Fruit fly (Drosophila melanogaster) whole organism: ENCODE results near the gene CG14280.

Source experiments
- CG8478 ChIP-seq: fragments of >200 bp; optimal IDR thresholded peaks from 2 replicates; lab custom pipeline; 2018; ENCODE audit warnings: inconsistent platforms
- Dll ChIP-seq: fragments of >200 bp; optimal IDR thresholded peaks from 2 replicates; lab custom pipeline; 2017
- EcR ChIP-seq, 2 experiments: fragments of >200 bp; optimal IDR thresholded peaks; 2 replicates each; lab custom pipeline; 2017; ENCODE audit warnings: missing biosample characterization in 2 of 2, missing genetic modification characterization in 2 of 2, missing genetic modification reagents in 2 of 2
- pan ChIP-seq: fragments of >200 bp; optimal IDR thresholded peaks from 2 replicates; lab custom pipeline; 2017
- psq ChIP-seq: fragments of >200 bp; optimal IDR thresholded peaks from 2 replicates; lab custom pipeline; 2017
- usp ChIP-seq: fragments of >200 bp; optimal IDR thresholded peaks from 2 replicates; lab custom pipeline; 2017; ENCODE audit warnings: missing biosample characterization, missing genetic modification characterization, mixed read lengths

DNA sequence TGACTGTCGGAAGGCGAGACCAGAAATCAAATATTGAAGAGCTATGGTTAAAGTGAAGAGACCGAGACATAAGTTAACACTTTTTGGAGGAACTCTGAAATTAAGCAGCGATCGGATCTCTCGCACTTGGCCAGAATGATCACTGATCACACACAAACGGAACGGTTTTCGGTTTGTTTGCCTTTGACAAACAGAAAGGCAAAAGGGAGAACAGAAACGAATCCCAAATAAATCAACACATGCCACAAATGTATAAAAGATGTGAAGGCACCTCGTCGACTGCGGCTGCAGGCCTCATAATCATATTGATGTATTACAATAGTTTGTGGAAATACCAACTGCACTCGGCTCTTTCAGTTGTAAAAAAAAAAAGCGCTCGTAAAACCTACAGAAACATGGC lies 41.6 kb downstream of the CG14280 start:
- TF ChIP-seq psq (lab: Kevin White, UChicago) (no peak), CG8478 (lab: Kevin White, UChicago) (no peak), Dll (lab: Kevin White, UChicago) (no peak), pan (lab: Kevin White, UChicago) (no peak), usp (GFP tag; lab: Kevin White, UChicago) (no peak), EcR (GFP tag; optimal IDR thresholded peaks at IDR 0.05; lab: Kevin White, UChicago) (no peak)
